Fruit fly (Drosophila melanogaster): ENCODE data around the gene Cyp6d5.

- TF ChIP-seq cic (GFP tag; optimal IDR thresholded peaks at IDR 0.05) (no peak), Hr96 (GFP tag; optimal IDR thresholded peaks at IDR 0.05) (no peak), Clk (GFP tag; optimal IDR thresholded peaks at IDR 0.05) (no peak), cnc (optimal IDR thresholded peaks at IDR 0.05) (no peak), tj (GFP tag; optimal IDR thresholded peaks at IDR 0.05) (no peak), kay (GFP tag; ENCODE audit: borderline replicate concordance) (no peak), CG5204 (GFP tag; optimal IDR thresholded peaks at IDR 0.05) (no peak), CG14711 (tag; optimal IDR thresholded peaks at IDR 0.05) (no peak), Crg-1 (GFP tag; optimal IDR thresholded peaks at IDR 0.05) (no peak), CG12768 (GFP tag; optimal IDR thresholded peaks at IDR 0.05) (no peak), pad (GFP tag; optimal IDR thresholded peaks at IDR 0.05) (no peak), bab1 (GFP tag; optimal IDR thresholded peaks at IDR 0.05) (no peak), ovo (GFP tag; optimal IDR thresholded peaks at IDR 0.05) (no peak)
Measured at dm6 chr3R:13989453-13989852, 39.6 kb upstream of the Cyp6d5 start.

Measured in whole organism, adult.